Fruit fly (Drosophila melanogaster): Measurements from ENCODE around the gene CG32264.

The CG32264 gene

dm6 chr3L:3765782-3766520, 40.3 kb downstream of the CG32264 start (continued):
- TF ChIP-seq bsh (GFP tag; optimal IDR thresholded peaks at IDR 0.05) (peak; percentile 65 to 87), Rfx (GFP tag; IDR thresholded peaks at IDR 0.05) (peak; percentile 82), fd3F (GFP tag; optimal IDR thresholded peaks at IDR 0.05) (peak; percentile 82), CG8290 (GFP tag; optimal IDR thresholded peaks at IDR 0.05) (no peak), CG8290 (tag; optimal IDR thresholded peaks at IDR 0.05) (peak; percentile 13 to 15), vnd (GFP tag; IDR thresholded peaks at IDR 0.05; ENCODE audit: partially characterized antibody) (no peak), CG3726 (GFP tag; IDR thresholded peaks at IDR 0.05) (peak; percentile 53; the same call in 1 of the 3 replicates), nau (GFP tag; optimal IDR thresholded peaks at IDR 0.05) (peak; percentile 50), otp (GFP tag; IDR thresholded peaks at IDR 0.05) (peak; percentile 56; the same call in 2 of the 3 replicates), Trl (optimal IDR thresholded peaks at IDR 0.05) (peak; percentile 80 to 94), Trl (GFP tag; optimal IDR thresholded peaks at IDR 0.05) (no peak), ato (GFP tag; IDR thresholded peaks at IDR 0.05; ENCODE audit: partially characterized antibody) (no peak), CG31224 (GFP tag; IDR thresholded peaks at IDR 0.05) (peak; percentile 21; the same call in 1 of the 2 replicates), onecut (GFP tag; IDR thresholded peaks at IDR 0.05) (peak; percentile 28), pzg (GFP tag; optimal IDR thresholded peaks at IDR 0.05) (no peak), Hmr (GFP tag; optimal IDR thresholded peaks at IDR 0.05) (peak; percentile 54), Sry-β (GFP tag; optimal IDR thresholded peaks at IDR 0.05) (no peak), CG6791 (GFP tag; IDR thresholded peaks at IDR 0.05; ENCODE audit: partially characterized antibody) (no peak), ftz-f1 (GFP tag; optimal IDR thresholded peaks at IDR 0.05) (peak; percentile 7), CG10321 (GFP tag; IDR thresholded peaks at IDR 0.05) (peak; percentile 88), Six4 (GFP tag; optimal IDR thresholded peaks at IDR 0.05) (peak; percentile 40), CG32772 (GFP tag; IDR thresholded peaks at IDR 0.05) (peak; percentile 76), CG6813 (GFP tag; optimal IDR thresholded peaks at IDR 0.05) (peak; percentile 46), CG6272 (GFP tag; IDR thresholded peaks at IDR 0.05) (peak; percentile 37; the same call in 1 of the 2 replicates), unc-4 (GFP tag; IDR thresholded peaks at IDR 0.05; ENCODE audit: partially characterized antibody) (peak; percentile 53), CG12659 (GFP tag; optimal IDR thresholded peaks at IDR 0.05) (peak; percentile 83), CG17361 (GFP tag; IDR thresholded peaks at IDR 0.05) (peak; percentile 72), CG13424 (tag; optimal IDR thresholded peaks at IDR 0.05) (peak; percentile 88), Blimp-1 (GFP tag; optimal IDR thresholded peaks at IDR 0.05) (peak; percentile 74), CG11695 (GFP tag; IDR thresholded peaks at IDR 0.05) (peak; percentile 71; the same call in 2 of the 3 replicates), ac (GFP tag; optimal IDR thresholded peaks at IDR 0.05) (no peak), gsb (GFP tag; IDR thresholded peaks at IDR 0.05) (peak; percentile 56), CG31441 (GFP tag; IDR thresholded peaks at IDR 0.05) (peak; percentile 86), fru (optimal IDR thresholded peaks at IDR 0.05) (no peak), ara (GFP tag; IDR thresholded peaks at IDR 0.05) (peak; percentile 56), chif (GFP tag; optimal IDR thresholded peaks at IDR 0.05) (peak; percentile 9 to 29), org-1 (GFP tag; optimal IDR thresholded peaks at IDR 0.05) (peak; percentile 56), tx (GFP tag; optimal IDR thresholded peaks at IDR 0.05) (no peak), Ravus (GFP tag; IDR thresholded peaks at IDR 0.05) (peak; percentile 40), Ptx1 (GFP tag; IDR thresholded peaks at IDR 0.05) (peak; percentile 81), yki (optimal IDR thresholded peaks at IDR 0.05) (peak; percentile 29), Kr (GFP tag; optimal IDR thresholded peaks at IDR 0.05) (no peak), pros (GFP tag; optimal IDR thresholded peaks at IDR 0.05) (peak; percentile 44), gcm (GFP tag; optimal IDR thresholded peaks at IDR 0.05) (peak; percentile 49), NC2β (GFP tag; optimal IDR thresholded peaks at IDR 0.05) (peak; percentile 18), ttk (GFP tag; IDR thresholded peaks at IDR 0.05) (peak; percentile 66), CG15601 (tag; optimal IDR thresholded peaks at IDR 0.05) (peak; percentile 76), CG14860 (GFP tag; IDR thresholded peaks at IDR 0.05; ENCODE audit: partially characterized antibody) (no peak), CG12769 (tag; optimal IDR thresholded peaks at IDR 0.05) (peak; percentile 32), CG4328 (GFP tag; optimal IDR thresholded peaks at IDR 0.05) (peak; percentile 47)
